Worm (Caenorhabditis elegans): ENCODE data around the gene clu-1.
A peak's percentile ranks its signal among the peaks of the same experiment; 100 is the strongest.

- no peak for TF ChIP-seq ceh-100 (GFP tag; IDR thresholded peaks at IDR 0.05)
- no peak for TF ChIP-seq snpc-1.1 (tag; optimal IDR thresholded peaks at IDR 0.05; ENCODE audit: insufficient read depth)
- no peak for TF ChIP-seq ceh-58 (GFP tag; IDR thresholded peaks at IDR 0.05)
- peak; percentile 20 for TF ChIP-seq ztf-18 (tag; optimal IDR thresholded peaks at IDR 0.05)
- TF ChIP-seq nfyb-1 (GFP tag; IDR thresholded peaks at IDR 0.05), result no peak
These were observed 7.6 kb upstream of the clu-1 start, which contains the start of gene ZK1098.2 for ce11 chrIII:9528824-9529223.

All from whole organism, young adult.